Worm (Caenorhabditis elegans) whole organism, midembryonic: Measurements from ENCODE around the gene nhr-176.

Experiments
- cog-1 ChIP-seq: sonication (generic microtip); optimal IDR thresholded peaks from 2 replicates; lab custom pipeline; 2016; ENCODE audit warnings: missing genetic modification characterization, missing compliant biosample characterization
- flt-1 ChIP-seq: fragments of 200-800 bp; sonication (Bioruptor generic); IDR thresholded peaks from 2 replicates; pipeline ENCODE4 v1.3.6; 2022; ENCODE audit warnings: missing genetic modification characterization, missing compliant biosample characterization
- klf-2 ChIP-seq: fragments of 200-800 bp; sonication (Bioruptor generic); conservative IDR thresholded peaks from 2 replicates; pipeline ENCODE4 v1.3.6; 2022; ENCODE audit warnings: missing genetic modification reagents, missing genetic modification characterization, missing compliant biosample characterization
- med-1 ChIP-seq: sonication (generic microtip); optimal IDR thresholded peaks from 2 replicates; lab custom pipeline; 2017; ENCODE audit warnings: missing genetic modification characterization, mild to moderate bottlenecking, missing compliant biosample characterization, antibody characterized with exemption, missing genetic modification reagents; ENCODE audit not compliant: insufficient read depth

nhr-176 gene

ce11 chrV:16121451-16121850, 50.3 kb downstream of the nhr-176 start:
- TF ChIP-seq med-1 (GFP tag; lab: Kevin White, UChicago) (no peak), flt-1 (GFP tag; lab: Robert Waterston, UW) (no peak), klf-2 (no peak), cog-1 (no peak)
